Worm (Caenorhabditis elegans) whole organism, L4/young adult: ENCODE results near the gene T12D8.10.

Source experiments
- W03F9.2 ChIP-seq: fragments of 150-350 bp; optimal IDR thresholded peaks from 2 replicates; lab custom pipeline; 2014; ENCODE audit warnings: missing biosample characterization, missing genetic modification characterization
- him-1 ChIP-seq: sonication (generic microtip); optimal IDR thresholded peaks from 2 replicates; lab custom pipeline; 2016; ENCODE audit warnings: missing genotype, missing genetic modification reagents, missing genetic modification characterization, missing compliant biosample characterization

- TF ChIP-seq him-1 (no peak), W03F9.2 (tag; lab: Kevin White, UChicago) (no peak)
Observed at ce11 chrIII:13641588-13641987, 539 bp downstream of the T12D8.10 start, which contains the start of gene acbp-5.
